Worm (Caenorhabditis elegans): ENCODE measurements around the gene asp-18.

- no peak for TF ChIP-seq med-1 (GFP tag; optimal IDR thresholded peaks at IDR 0.05; ENCODE audit: insufficient read depth)
- no peak for TF ChIP-seq ztf-23 (GFP tag; IDR thresholded peaks at IDR 0.05)
- peak; percentile 57; the same call in 1 of the 2 replicates for TF ChIP-seq tab-1 (GFP tag; IDR thresholded peaks at IDR 0.05)
- TF ChIP-seq ztf-29 (GFP tag; IDR thresholded peaks at IDR 0.05) = no peak
- peak; percentile 49; the same call in 1 of the 2 replicates for TF ChIP-seq T22C8.4 (GFP tag; IDR thresholded peaks at IDR 0.05)
- TF ChIP-seq ref-1 (GFP tag; conservative IDR thresholded peaks at IDR 0.05) = no peak; the same call in none of the 2 replicates
- no peak for TF ChIP-seq flt-1 (GFP tag; IDR thresholded peaks at IDR 0.05)
- no peak for TF ChIP-seq cog-1 (tag; optimal IDR thresholded peaks at IDR 0.05)
- TF ChIP-seq klf-2 (GFP tag; conservative IDR thresholded peaks at IDR 0.05) = no peak
These were observed 26.0 kb downstream of the asp-18 start for ce11 chrV:18705319-18706062.

Data from whole organism, midembryonic.